Worm (Caenorhabditis elegans) whole organism, dauer: ENCODE data around the gene tag-293.

Experiments
- unc-62 ChIP-seq: sonication (generic microtip); optimal IDR thresholded peaks from 2 replicates; lab custom pipeline; 2017; ENCODE audit warnings: missing biosample characterization, missing genetic modification reagents, missing genetic modification characterization

Gene tag-293

DNA sequence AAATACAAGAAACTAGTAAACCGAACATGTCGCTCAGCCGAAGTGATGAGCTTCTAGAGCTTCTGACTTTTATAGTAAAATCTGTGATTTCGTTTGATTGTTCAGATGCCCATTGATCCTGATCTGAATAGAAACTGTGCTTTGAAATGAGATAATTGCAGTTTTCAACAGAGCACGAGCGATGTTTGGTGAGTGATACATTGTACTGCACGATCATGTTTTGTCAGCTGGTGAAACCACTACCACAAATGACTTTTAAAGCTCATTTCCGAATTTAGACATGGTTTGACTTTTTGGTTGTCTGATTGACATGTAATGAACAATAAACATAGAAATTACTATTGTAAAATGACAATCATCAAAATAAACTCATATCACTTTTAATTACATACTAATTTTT lies at the start of gene tag-293:
tag-293 (minus strand) TSS at position 101 of the 400 bp plus-strand sequence.
- no peak for TF ChIP-seq unc-62 (GFP tag; lab: Kevin White, UChicago)

DNA sequence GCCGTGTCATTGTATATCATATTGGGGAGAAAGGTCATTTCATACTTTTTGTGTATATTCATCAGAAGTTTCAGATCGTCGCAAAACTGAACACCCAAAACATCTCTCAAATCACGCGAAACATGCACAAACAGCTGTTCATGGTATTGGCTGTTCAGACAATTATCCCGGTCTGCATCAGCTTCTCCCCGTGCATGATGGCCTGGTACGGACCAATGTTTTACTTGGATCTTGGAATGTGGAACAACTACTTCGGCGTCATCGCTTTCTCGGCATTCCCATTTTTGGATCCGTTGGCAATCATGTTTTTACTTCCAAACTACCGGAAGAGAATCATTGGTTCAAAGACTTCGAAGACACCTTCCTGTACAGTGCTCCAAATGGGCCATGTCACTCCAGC lies 48.1 kb upstream of the tag-293 start:
- no peak for TF ChIP-seq unc-62 (GFP tag; lab: Kevin White, UChicago)

DNA sequence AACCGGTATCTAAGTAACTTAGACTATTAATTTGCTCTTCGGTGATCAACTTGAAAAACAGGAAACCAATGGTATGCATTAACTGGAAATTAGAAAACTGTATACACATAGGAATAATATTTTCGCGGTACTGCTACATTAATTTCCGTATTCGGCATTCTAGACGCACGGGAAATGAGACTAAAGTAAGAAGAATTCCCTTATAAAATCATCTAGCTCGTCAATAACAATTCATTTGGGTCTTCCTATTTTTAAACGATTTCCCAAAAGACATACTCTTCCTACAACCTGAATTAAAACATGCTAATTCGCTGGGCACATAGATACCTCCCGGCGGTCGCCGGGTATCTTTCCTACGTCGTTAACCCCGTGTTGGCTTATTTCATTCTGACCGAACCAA lies 47.0 kb upstream of the tag-293 start, which contains the start of gene srj-13:
srj-13 (plus strand) TSS at position 301 of the 400 bp plus-strand sequence.
- no peak for TF ChIP-seq unc-62 (GFP tag; lab: Kevin White, UChicago)

DNA sequence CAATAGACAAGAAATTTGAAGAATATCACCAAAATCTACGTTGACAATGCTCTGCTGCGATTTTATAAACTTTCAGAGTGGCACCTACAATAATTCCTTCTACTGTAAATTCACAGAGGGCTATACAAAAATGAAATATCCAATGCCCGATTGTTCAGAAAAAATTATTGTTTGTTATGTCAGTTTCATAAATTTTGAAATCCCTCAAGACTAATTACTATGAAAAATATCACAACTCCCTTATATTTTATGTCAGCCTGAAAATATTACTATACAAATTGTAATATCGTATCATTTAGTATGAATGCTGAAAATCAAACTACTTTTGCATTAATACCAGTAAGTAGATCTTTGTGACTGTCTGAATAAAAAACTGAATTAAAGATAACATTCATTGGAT lies 45.2 kb upstream of the tag-293 start, which contains the start of gene srx-60:
srx-60 (plus strand) TSS at position 301 of the 400 bp plus-strand sequence.
- no peak for TF ChIP-seq unc-62 (GFP tag; lab: Kevin White, UChicago)

DNA sequence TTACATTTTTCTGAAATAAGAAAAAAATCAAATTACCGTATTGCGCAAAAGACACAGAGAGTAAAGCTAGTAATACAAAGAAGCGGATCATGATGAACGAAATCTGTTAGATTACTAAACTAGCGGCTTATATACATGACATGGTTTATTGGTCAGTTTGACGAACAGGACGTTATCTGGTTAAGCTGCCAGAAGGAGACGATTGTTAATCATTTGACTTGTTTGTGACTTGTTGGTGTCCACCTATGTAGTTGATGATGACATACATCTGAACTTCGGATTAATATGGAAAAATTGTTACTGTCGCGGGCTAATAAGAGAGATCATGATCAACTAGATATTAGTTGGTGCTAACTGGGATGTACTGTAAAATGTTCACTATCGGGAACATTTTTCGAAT lies 44.7 kb upstream of the tag-293 start, which contains the start of gene cnc-9:
cnc-9 (minus strand) TSS at position 101 of the 400 bp plus-strand sequence.
- TF ChIP-seq unc-62 (GFP tag; lab: Kevin White, UChicago) = no peak

DNA sequence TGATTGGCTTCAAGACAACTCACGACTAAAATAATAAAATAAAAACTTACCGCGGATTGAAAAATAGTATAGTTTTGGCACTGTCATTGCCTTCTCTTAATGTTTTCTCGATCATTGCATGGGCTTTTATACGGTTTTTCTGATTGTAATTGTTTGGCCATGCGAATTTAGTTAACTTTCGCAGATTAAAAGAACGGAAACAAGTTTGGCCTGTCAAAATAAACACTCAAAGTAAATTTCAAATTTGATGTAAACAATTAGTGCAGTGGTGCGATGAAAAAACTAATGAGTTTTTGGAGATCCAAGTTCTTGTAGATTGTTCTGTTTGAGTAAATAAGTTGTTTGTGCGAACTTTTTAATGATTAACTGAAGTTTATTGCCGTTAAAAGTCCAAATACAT lies 43.8 kb upstream of the tag-293 start, which contains the start of gene gst-41:
gst-41 (minus strand) TSS at position 101 of the 400 bp plus-strand sequence.
- TF ChIP-seq unc-62 (GFP tag; lab: Kevin White, UChicago) = no peak

DNA sequence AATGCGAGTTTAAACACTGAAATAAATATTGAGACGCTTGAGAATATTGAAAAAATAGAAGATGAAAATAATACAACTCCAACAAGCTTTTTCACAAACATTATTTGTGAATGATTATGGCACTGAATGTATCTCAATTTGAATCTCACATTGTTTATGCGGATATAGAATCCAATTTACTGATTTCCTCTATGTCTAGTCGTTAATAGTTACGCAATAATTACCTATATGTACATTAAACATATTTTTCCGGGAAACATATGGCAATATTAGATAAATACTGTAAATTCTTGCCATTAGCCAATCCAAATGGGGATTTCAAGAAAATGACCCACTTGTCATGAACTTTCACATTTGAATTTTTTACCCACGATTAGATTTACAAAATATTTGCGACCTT lies 40.0 kb upstream of the tag-293 start, which contains the start of gene srx-9:
srx-9 (minus strand) TSS at position 101 of the 400 bp plus-strand sequence.
- TF ChIP-seq unc-62 (GFP tag; lab: Kevin White, UChicago) = no peak

DNA sequence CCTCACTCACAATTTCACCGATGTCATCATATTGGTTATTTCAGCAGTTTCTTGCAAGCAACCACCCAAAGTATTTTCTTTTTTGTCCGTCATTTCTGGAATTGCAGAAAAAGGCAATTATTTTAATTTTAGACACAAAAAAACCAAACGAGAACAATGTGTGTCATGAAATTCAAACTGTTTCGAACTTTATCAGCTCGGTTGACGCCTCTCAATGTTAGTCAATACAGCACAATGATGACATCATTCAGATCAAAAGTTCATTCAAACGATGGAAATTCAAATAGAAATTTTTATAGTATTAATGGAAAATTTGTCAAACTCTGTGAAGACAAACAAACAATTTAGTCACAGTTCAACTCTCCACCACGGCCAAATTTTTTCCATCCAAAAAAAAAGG lies 36.6 kb upstream of the tag-293 start, which contains the start of gene fbxa-105:
fbxa-105 (minus strand) TSS at position 97 of the 400 bp plus-strand sequence.
- no peak for TF ChIP-seq unc-62 (GFP tag; lab: Kevin White, UChicago)

DNA sequence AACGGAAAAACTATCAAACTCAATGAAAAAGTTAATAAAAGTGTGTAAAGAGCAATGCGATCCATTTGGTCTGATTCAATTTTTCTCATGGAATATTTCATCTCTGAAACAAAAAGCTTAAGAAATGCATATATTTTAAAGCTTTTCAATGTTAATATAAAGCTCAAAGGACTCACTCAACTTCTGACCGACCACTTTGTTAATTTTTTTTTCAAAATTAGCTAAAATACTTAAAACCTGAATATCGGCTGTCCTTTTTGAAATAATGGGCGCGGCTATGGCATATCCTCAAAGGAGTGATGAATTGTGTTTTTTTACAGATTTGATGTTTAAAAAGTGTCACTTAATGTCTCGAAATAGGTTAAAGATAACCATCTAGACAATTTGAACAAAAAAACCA lies 34.4 kb upstream of the tag-293 start, which contains the start of gene C02H6.1:
C02H6.1 (minus strand) TSS at position 101 of the 400 bp plus-strand sequence.
- no peak for TF ChIP-seq unc-62 (GFP tag; lab: Kevin White, UChicago)

DNA sequence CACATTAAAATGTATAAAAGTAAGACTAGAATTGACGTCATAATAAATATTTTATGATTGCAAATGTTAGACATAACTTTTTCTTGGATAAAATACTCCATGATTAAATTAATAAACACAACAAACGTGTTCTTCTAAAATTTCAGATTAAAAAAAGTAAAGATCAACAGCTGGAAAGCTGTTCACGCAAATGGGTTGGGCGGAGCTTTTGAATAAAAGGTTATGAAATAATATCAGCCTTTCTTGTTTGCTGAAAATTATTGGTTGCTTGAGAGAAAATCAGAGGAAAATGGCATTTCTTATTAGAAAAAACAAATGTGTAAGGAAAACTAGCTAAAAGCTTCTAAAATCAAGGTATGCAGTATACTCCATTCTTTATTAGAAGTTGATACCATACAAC lies 32.4 kb upstream of the tag-293 start, which contains the start of gene C02H6.3:
C02H6.3 (minus strand) TSS at position 101 of the 400 bp plus-strand sequence.
- TF ChIP-seq unc-62 (GFP tag; lab: Kevin White, UChicago) = no peak

DNA sequence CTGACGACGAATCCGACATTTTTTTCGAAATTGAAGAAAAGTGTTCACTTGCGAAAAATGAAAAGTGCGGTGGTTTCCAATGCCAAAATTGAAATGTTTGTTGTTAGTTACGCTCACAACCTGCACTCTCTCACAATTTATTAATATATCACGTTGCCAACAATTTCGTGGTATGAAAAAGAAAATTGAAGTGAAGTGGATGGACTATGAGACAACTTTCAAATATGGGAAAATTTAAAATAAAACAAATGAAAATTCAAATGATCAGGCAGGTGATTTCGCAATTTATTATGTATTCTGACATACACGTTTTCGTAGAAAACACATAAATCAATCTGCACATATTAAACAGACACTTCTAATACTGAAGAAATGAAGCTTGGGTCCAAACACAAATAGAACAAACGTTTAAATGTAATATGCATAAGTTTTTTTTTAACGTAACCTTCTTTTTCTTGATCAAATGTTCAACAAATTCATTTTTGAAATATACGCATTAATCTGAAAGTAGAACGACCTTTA lies 30.7 kb upstream of the tag-293 start, which contains the start of gene srp-6:
srp-6 (minus strand) TSS at position 51 of the 522 bp plus-strand sequence.
- no peak for TF ChIP-seq unc-62 (GFP tag; lab: Kevin White, UChicago)

DNA sequence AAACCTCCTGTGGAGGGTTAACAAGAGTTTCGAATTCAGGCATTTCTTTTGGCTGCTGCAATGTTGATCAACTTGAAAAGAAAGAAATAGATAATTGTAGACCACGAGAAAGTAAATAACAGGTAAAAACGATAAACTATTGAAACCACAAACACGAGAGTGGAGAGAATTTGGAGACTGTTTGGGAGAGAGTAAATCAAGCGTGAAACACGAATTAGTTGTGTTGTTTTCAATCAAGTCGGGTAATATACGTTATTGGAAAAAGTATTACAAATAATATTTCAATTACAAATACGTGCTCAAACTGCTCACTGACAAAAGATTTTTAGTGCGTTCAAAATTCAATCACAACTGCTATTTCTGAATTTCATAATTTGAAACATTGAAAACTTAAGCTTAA lies 25.6 kb upstream of the tag-293 start, which contains the start of gene C03G6.17:
C03G6.17 (minus strand) TSS at position 101 of the 400 bp plus-strand sequence.
- TF ChIP-seq unc-62 (GFP tag; lab: Kevin White, UChicago) = no peak

DNA sequence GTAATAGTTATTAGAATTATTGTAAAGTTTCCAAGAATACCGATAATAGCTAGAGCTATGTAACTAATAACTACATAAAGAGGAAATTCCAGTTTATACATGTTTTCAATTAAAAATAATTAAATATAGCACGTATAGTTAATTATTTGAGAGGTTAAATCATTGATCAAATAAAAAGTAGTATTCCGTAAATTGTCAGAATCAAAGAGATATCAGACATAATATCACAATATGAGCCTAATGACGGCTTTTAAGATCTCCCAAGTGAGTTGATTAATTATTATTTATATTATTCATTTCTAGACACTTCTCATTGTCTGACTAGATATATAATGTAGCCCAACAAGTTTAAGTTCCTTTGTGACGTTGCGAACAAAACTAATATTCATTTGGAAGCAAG lies 24.0 kb upstream of the tag-293 start, which contains the start of gene srsx-24:
srsx-24 (minus strand) TSS at position 101 of the 400 bp plus-strand sequence.
- TF ChIP-seq unc-62 (GFP tag; lab: Kevin White, UChicago) = no peak

DNA sequence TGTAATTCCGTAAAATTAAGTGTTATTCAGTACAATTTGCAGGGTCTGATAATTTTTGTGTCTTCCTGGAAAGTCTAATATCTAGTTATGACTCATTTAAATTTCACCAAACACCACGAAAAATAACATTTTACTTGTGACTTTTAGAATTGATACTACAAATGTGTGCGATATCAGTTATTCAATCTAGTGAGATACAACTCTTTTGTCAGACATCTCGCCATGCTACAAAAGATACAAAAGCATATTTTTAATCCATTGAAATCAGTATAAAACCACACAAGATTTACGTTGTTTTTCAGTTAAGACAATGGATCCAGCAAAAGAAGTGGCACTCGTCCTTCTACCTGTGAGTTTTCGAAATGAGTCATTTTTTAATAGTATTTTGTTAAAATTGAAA lies 18.7 kb upstream of the tag-293 start, which contains the start of gene srx-56:
srx-56 (plus strand) TSS at position 301 of the 400 bp plus-strand sequence.
- no peak for TF ChIP-seq unc-62 (GFP tag; lab: Kevin White, UChicago)

DNA sequence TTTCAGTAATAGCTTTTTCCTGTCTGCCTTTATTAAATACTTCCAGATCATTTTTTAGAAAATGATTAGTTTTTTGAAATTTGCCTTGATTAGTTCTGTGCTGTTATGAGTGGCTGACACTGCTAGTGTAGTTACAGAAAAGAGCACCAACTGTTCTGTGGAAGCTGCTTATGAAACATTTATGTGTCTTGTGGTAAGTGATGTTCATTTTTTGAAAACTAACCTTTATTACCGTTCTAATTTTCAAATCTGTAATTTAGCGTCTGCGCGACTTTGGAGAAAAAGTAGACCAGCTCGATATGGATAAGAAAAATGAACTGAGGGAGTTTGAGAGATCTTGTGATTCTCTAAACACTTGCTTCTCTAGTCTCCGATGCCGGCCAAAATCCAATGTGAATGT lies 14.2 kb upstream of the tag-293 start, which contains the start of gene srj-14:
srj-14 (plus strand) TSS at position 131 of the 400 bp plus-strand sequence.
- no peak for TF ChIP-seq unc-62 (GFP tag; lab: Kevin White, UChicago)

DNA sequence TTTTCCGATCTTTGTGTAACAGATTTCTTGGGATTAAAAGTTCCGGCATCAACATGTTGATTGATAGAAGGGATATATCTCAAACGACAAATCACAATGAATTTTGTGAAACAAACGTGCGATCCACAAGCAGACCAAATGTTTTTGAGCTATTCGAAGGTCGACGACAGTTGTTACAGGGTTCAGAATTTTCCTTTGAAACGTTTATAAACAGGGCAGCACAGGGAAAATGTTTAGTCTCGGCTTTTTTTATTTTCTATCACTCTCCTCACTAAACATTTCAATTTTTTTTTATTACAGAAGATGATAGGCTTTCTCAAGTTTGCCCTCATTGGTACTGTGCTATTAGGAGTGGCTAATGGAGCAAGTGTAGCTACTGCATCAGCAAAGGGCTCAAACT lies 9.6 kb upstream of the tag-293 start, which contains the start of gene exc-13:
exc-13 (plus strand) TSS at position 301 of the 400 bp plus-strand sequence.
- TF ChIP-seq unc-62 (GFP tag; lab: Kevin White, UChicago) = no peak
